Fruit fly (Drosophila melanogaster) whole organism, embryonic: ENCODE results near the gene Ran-like.
A peak's percentile ranks its signal among the peaks of the same experiment; 100 is the strongest.

Source experiments
- Antp ChIP-seq: fragments of 200-800 bp; sonication (Bioruptor generic); optimal IDR thresholded peaks from 3 replicates; lab custom pipeline; 2016; ENCODE audit warnings: missing biosample characterization, missing genetic modification characterization
- Atf-2 ChIP-seq: fragments of 200-800 bp; sonication (Bioruptor generic); optimal IDR thresholded peaks from 2 replicates; lab custom pipeline; 2016; ENCODE audit warnings: missing biosample characterization, missing genetic modification characterization
- C15 ChIP-seq: fragments of 200-800 bp; sonication (Bioruptor generic); IDR thresholded peaks from 3 replicates; pipeline ENCODE4 v1.3.6; 2022; ENCODE audit warnings: missing biosample characterization, missing genetic modification characterization
- CG10366 ChIP-seq: fragments of 200-800 bp; sonication (Bioruptor generic); IDR thresholded peaks from 2 replicates; pipeline ENCODE4 v1.3.6; 2022; ENCODE audit warnings: missing biosample characterization, missing genetic modification characterization
- CG11093 ChIP-seq: fragments of 200-800 bp; sonication (Bioruptor generic); IDR thresholded peaks from 3 replicates; pipeline ENCODE4 v1.3.6; 2022; ENCODE audit warnings: missing biosample characterization, missing genetic modification characterization
- CG11723 ChIP-seq: fragments of 200-800 bp; sonication (Bioruptor generic); optimal IDR thresholded peaks from 2 replicates; lab custom pipeline; 2017; ENCODE audit warnings: missing biosample characterization, mild to moderate bottlenecking, missing genetic modification characterization
- CG12071 ChIP-seq: fragments of 200-800 bp; sonication (Bioruptor generic); optimal IDR thresholded peaks from 3 replicates; lab custom pipeline; 2018; ENCODE audit warnings: missing biosample characterization, mild to moderate bottlenecking, missing genetic modification characterization
- CG12769 ChIP-seq: fragments of 200-800 bp; sonication (Bioruptor generic); optimal IDR thresholded peaks from 2 replicates; lab custom pipeline; 2019; ENCODE audit warnings: missing biosample characterization, mild to moderate bottlenecking, missing genetic modification characterization, moderate library complexity
- CG13296 ChIP-seq: fragments of 200-800 bp; sonication (Bioruptor generic); optimal IDR thresholded peaks from 3 replicates; lab custom pipeline; 2018; ENCODE audit warnings: missing biosample characterization, mild to moderate bottlenecking, missing genetic modification characterization
- CG15073 ChIP-seq: fragments of 200-800 bp; sonication (Bioruptor generic); optimal IDR thresholded peaks from 2 replicates; lab custom pipeline; 2016; ENCODE audit warnings: missing biosample characterization, missing genetic modification characterization
- CG18599 ChIP-seq: fragments of 200-800 bp; sonication (Bioruptor generic); optimal IDR thresholded peaks from 3 replicates; lab custom pipeline; 2017; ENCODE audit warnings: missing biosample characterization, missing genetic modification characterization, mild to moderate bottlenecking, moderate library complexity, missing genetic modification reagents
- CG30020 ChIP-seq: fragments of 200-800 bp; optimal IDR thresholded peaks from 2 replicates; lab custom pipeline; 2019; ENCODE audit warnings: missing biosample characterization, mild to moderate bottlenecking, missing genetic modification characterization, moderate library complexity
- CG32532 ChIP-seq: fragments of 200-800 bp; sonication (Bioruptor generic); IDR thresholded peaks from 2 replicates; pipeline ENCODE4 v1.3.6; 2022; ENCODE audit warnings: missing biosample characterization, missing genetic modification characterization
- CG32767 ChIP-seq: fragments of 200-800 bp; sonication (Bioruptor generic); IDR thresholded peaks from 2 replicates; pipeline ENCODE4 v1.3.6; 2022; ENCODE audit warnings: missing biosample characterization, missing genetic modification characterization
- CG42726 ChIP-seq: fragments of 200-800 bp; sonication (Bioruptor generic); IDR thresholded peaks from 2 replicates; pipeline ENCODE4 v1.3.6; 2022; ENCODE audit warnings: missing biosample characterization, missing genetic modification characterization; ENCODE audit not compliant: partially characterized antibody
- CG4617 ChIP-seq: fragments of 200-800 bp; sonication (Bioruptor generic); optimal IDR thresholded peaks from 3 replicates; lab custom pipeline; 2016; ENCODE audit warnings: missing biosample characterization, missing genetic modification characterization, borderline replicate concordance
- CG6854 ChIP-seq: fragments of 200-800 bp; sonication (Bioruptor generic); optimal IDR thresholded peaks from 3 replicates; lab custom pipeline; 2017; ENCODE audit warnings: missing biosample characterization, mild to moderate bottlenecking, missing genetic modification characterization
- CG8388 ChIP-seq: fragments of 200-800 bp; sonication (Bioruptor generic); optimal IDR thresholded peaks from 2 replicates; lab custom pipeline; 2019; ENCODE audit warnings: missing biosample characterization, mild to moderate bottlenecking, missing genetic modification characterization, moderate library complexity
- CG9437 ChIP-seq: fragments of 200-800 bp; sonication (Bioruptor generic); optimal IDR thresholded peaks from 2 replicates; lab custom pipeline; 2018; ENCODE audit warnings: missing biosample characterization, mild to moderate bottlenecking, missing genetic modification characterization
- CG9609 ChIP-seq: fragments of 200-800 bp; sonication (Bioruptor generic); optimal IDR thresholded peaks from 3 replicates; lab custom pipeline; 2016; ENCODE audit warnings: missing biosample characterization, missing genetic modification characterization
- Dip3 ChIP-seq: fragments of 200-800 bp; sonication (Bioruptor generic); optimal IDR thresholded peaks from 3 replicates; lab custom pipeline; 2016; ENCODE audit warnings: missing biosample characterization, missing genetic modification characterization
- E2f2 ChIP-seq: fragments of 200-800 bp; sonication (Bioruptor generic); IDR thresholded peaks from 2 replicates; pipeline ENCODE4 v1.3.6; 2022; ENCODE audit warnings: missing biosample characterization, missing genetic modification characterization
- Hey ChIP-seq: fragments of 200-800 bp; sonication (Bioruptor generic); optimal IDR thresholded peaks from 3 replicates; lab custom pipeline; 2018; ENCODE audit warnings: missing biosample characterization, mild to moderate bottlenecking, missing genetic modification characterization
- Hr3 ChIP-seq: fragments of 200-800 bp; sonication (Bioruptor generic); optimal IDR thresholded peaks from 3 replicates; lab custom pipeline; 2016; ENCODE audit warnings: missing biosample characterization, missing genetic modification characterization
- Lim3 ChIP-seq: fragments of 200-800 bp; sonication (Bioruptor generic); IDR thresholded peaks from 2 replicates; pipeline ENCODE4 v1.3.6; 2022; ENCODE audit warnings: missing biosample characterization, missing genetic modification characterization
- Med ChIP-seq: fragments of 200-800 bp; sonication (Bioruptor generic); peaks from one replicate; lab custom pipeline; 2016; ENCODE audit warnings: missing biosample characterization, missing genetic modification characterization, mild to moderate bottlenecking, inconsistent platforms, moderate library complexity
- az2 ChIP-seq: fragments of 200-800 bp; sonication (Bioruptor generic); optimal IDR thresholded peaks from 3 replicates; lab custom pipeline; 2016; ENCODE audit warnings: missing biosample characterization, missing genetic modification characterization
- caup ChIP-seq: fragments of 200-800 bp; sonication (Bioruptor generic); optimal IDR thresholded peaks from 3 replicates; lab custom pipeline; 2017; ENCODE audit warnings: missing biosample characterization, mild to moderate bottlenecking, missing genetic modification characterization, moderate library complexity; ENCODE audit not compliant: severe bottlenecking
- crol ChIP-seq: fragments of 200-800 bp; sonication (Bioruptor generic); IDR thresholded peaks from 2 replicates; pipeline ENCODE4 v1.3.6; 2022; ENCODE audit warnings: missing biosample characterization, missing genetic modification characterization
- cwo ChIP-seq: fragments of 200-800 bp; sonication (Bioruptor generic); optimal IDR thresholded peaks from 3 replicates; lab custom pipeline; 2017; ENCODE audit warnings: missing biosample characterization, missing genetic modification characterization, mild to moderate bottlenecking, moderate library complexity, missing genetic modification reagents
- disco-r ChIP-seq: fragments of 200-800 bp; sonication (Bioruptor generic); optimal IDR thresholded peaks from 2 replicates; lab custom pipeline; 2016; ENCODE audit warnings: missing biosample characterization, missing genetic modification characterization
- exex ChIP-seq: fragments of 200-800 bp; sonication (Bioruptor generic); optimal IDR thresholded peaks from 4 replicates; lab custom pipeline; 2018; ENCODE audit warnings: missing biosample characterization, mild to moderate bottlenecking, missing genetic modification characterization, moderate library complexity
- gem ChIP-seq: fragments of 200-800 bp; sonication (Bioruptor generic); optimal IDR thresholded peaks from 2 replicates; lab custom pipeline; 2019; ENCODE audit warnings: missing biosample characterization, mild to moderate bottlenecking, missing genetic modification characterization, moderate library complexity
- gfzf ChIP-seq: fragments of 200-800 bp; sonication (Bioruptor generic); optimal IDR thresholded peaks from 2 replicates; lab custom pipeline; 2016; ENCODE audit warnings: missing biosample characterization, mild to moderate bottlenecking, missing genetic modification characterization, moderate library complexity
- hkb ChIP-seq, 2 experiments: fragments of 200-800 bp in 1 of 2; fragments of >200 bp in 1 of 2; sonication (Bioruptor generic) in 1 of 2; IDR thresholded peaks in 1 of 2; optimal IDR thresholded peaks in 1 of 2; 2 replicates each; pipeline versions ENCODE4 v1.3.6 to Lab custom; 2017 to 2022; ENCODE audit warnings: missing biosample characterization in 1 of 2, missing genetic modification characterization in 1 of 2
- lab ChIP-seq: fragments of 200-800 bp; sonication (Bioruptor generic); optimal IDR thresholded peaks from 3 replicates; lab custom pipeline; 2017; ENCODE audit warnings: missing biosample characterization, missing genetic modification characterization, mild to moderate bottlenecking, moderate library complexity, missing genetic modification reagents
- lov ChIP-seq, 2 experiments: fragments of 200-800 bp in 1 of 2; fragments of >200 bp in 1 of 2; sonication (Bioruptor generic) in 1 of 2; IDR thresholded peaks in 1 of 2; optimal IDR thresholded peaks in 1 of 2; 2 replicates in 1 of 2; 3 replicates in 1 of 2; pipeline versions ENCODE4 v1.3.6 to Lab custom; 2017 to 2022; ENCODE audit warnings: missing biosample characterization in 1 of 2, missing genetic modification characterization in 1 of 2
- pho ChIP-seq: fragments of 200-800 bp; sonication (Bioruptor generic); optimal IDR thresholded peaks from 2 replicates; lab custom pipeline; 2016; ENCODE audit warnings: missing biosample characterization, missing genetic modification characterization
- row ChIP-seq: fragments of 200-800 bp; sonication (Bioruptor generic); IDR thresholded peaks from 3 replicates; pipeline ENCODE4 v1.3.6; 2022; ENCODE audit warnings: missing biosample characterization, missing genetic modification characterization
- seq ChIP-seq: fragments of 200-800 bp; sonication (Bioruptor generic); IDR thresholded peaks from 2 replicates; pipeline ENCODE4 v1.3.6; 2022; ENCODE audit warnings: missing biosample characterization, missing genetic modification characterization
- sima ChIP-seq: fragments of 200-800 bp; sonication (Bioruptor generic); optimal IDR thresholded peaks from 2 replicates; lab custom pipeline; 2016; ENCODE audit warnings: missing biosample characterization, missing genetic modification characterization
- sisA ChIP-seq: fragments of 200-800 bp; sonication (Bioruptor generic); IDR thresholded peaks from 2 replicates; pipeline ENCODE4 v1.3.6; 2022; ENCODE audit warnings: missing biosample characterization, missing genetic modification characterization
- ssp ChIP-seq: fragments of 200-800 bp; sonication (Bioruptor generic); IDR thresholded peaks from 2 replicates; pipeline ENCODE4 v1.3.6; 2022; ENCODE audit warnings: missing biosample characterization, missing genetic modification characterization
- stc ChIP-seq: fragments of 200-800 bp; sonication (Bioruptor generic); IDR thresholded peaks from 2 replicates; pipeline ENCODE4 v1.3.6; 2022; ENCODE audit warnings: missing biosample characterization, missing genetic modification characterization
- toy ChIP-seq: fragments of 200-800 bp; sonication (Bioruptor generic); IDR thresholded peaks from 2 replicates; pipeline ENCODE4 v1.3.6; 2022; ENCODE audit warnings: missing biosample characterization, missing genetic modification characterization
- trem ChIP-seq: fragments of 200-800 bp; optimal IDR thresholded peaks from 3 replicates; lab custom pipeline; 2019; ENCODE audit warnings: missing biosample characterization, mild to moderate bottlenecking, missing genetic modification characterization, moderate library complexity
- tup ChIP-seq: fragments of 200-800 bp; sonication (Bioruptor generic); optimal IDR thresholded peaks from 2 replicates; lab custom pipeline; 2016; ENCODE audit warnings: missing biosample characterization, mild to moderate bottlenecking, missing genetic modification characterization, moderate library complexity
- unc-4 ChIP-seq: fragments of 200-800 bp; sonication (Bioruptor generic); IDR thresholded peaks from 2 replicates; pipeline ENCODE4 v1.3.6; 2022; ENCODE audit warnings: missing biosample characterization, missing genetic modification characterization; ENCODE audit not compliant: partially characterized antibody
- usp ChIP-seq: fragments of >200 bp; optimal IDR thresholded peaks from 2 replicates; lab custom pipeline; 2017; ENCODE audit warnings: missing biosample characterization, missing genetic modification characterization
- wek ChIP-seq: fragments of 200-800 bp; sonication (Bioruptor generic); optimal IDR thresholded peaks from 3 replicates; lab custom pipeline; 2018; ENCODE audit warnings: missing biosample characterization, mild to moderate bottlenecking, missing genetic modification characterization, moderate library complexity
- zfh1 ChIP-seq: fragments of 200-800 bp; sonication (Bioruptor generic); IDR thresholded peaks from 3 replicates; pipeline ENCODE4 v1.3.6; 2022; ENCODE audit warnings: missing biosample characterization, missing genetic modification characterization

Gene Ran-like

DNA sequence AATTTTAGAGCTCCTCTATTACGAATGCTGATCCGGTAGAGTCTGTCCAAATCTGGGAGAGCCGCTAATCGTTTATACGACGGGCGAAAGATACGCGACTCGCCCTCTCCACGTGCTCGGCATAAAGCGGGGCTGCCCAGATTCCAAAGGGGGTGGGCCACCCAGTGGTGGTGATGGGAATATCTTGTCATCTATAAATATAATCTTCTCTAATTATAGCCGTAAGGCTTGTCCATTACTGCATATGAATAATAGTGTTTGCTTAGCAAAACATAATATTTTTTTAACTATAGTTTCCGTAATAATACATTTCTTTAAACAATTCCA lies 16.4 kb upstream of the Ran-like start (continued):
- no peak for TF ChIP-seq az2 (GFP tag; lab: Kevin White, UChicago)
- TF ChIP-seq Atf-2 (GFP tag; lab: Kevin White, UChicago), result no peak
- TF ChIP-seq CG8388 (GFP tag; lab: Kevin White, UChicago), result no peak
- TF ChIP-seq exex (tag; lab: Kevin White, UChicago), result peak; percentile 77
- peak; percentile 69 for TF ChIP-seq cwo (GFP tag; lab: Kevin White, UChicago)
- no peak for TF ChIP-seq unc-4 (GFP tag; lab: Robert Waterston, UW)
- TF ChIP-seq CG11093 (GFP tag; lab: Robert Waterston, UW), result no peak
- TF ChIP-seq tup (GFP tag; lab: Kevin White, UChicago), result no peak
- no peak for TF ChIP-seq CG9437 (GFP tag; lab: Kevin White, UChicago)
- peak; percentile 10 for TF ChIP-seq CG6854
- no peak for TF ChIP-seq toy
- TF ChIP-seq Med (GFP tag; lab: Kevin White, UChicago), result peak; percentile 29
- peak; percentile 14 for TF ChIP-seq CG12769 (tag; lab: Kevin White, UChicago)
- TF ChIP-seq lov (optimal IDR thresholded peaks at IDR 0.05; lab: Kevin White, UChicago), result no peak
- TF ChIP-seq lov (GFP tag; IDR thresholded peaks at IDR 0.05; lab: Robert Waterston, UW), result no peak
- TF ChIP-seq crol (GFP tag; lab: Robert Waterston, UW), result no peak
- no peak for TF ChIP-seq seq (GFP tag; lab: Robert Waterston, UW)
- no peak for TF ChIP-seq CG30020
- TF ChIP-seq Antp (GFP tag; lab: Kevin White, UChicago), result no peak
- peak; percentile 21; the same call in 1 of the 2 replicates for TF ChIP-seq CG32532 (GFP tag; lab: Robert Waterston, UW)
- no peak for TF ChIP-seq C15
- TF ChIP-seq CG4617 (GFP tag; lab: Kevin White, UChicago), result no peak
- no peak for TF ChIP-seq sisA (GFP tag; lab: Robert Waterston, UW)
- TF ChIP-seq row (GFP tag; lab: Robert Waterston, UW), result 0 out of 3 replicates have a peak, but pooled peaks have one; percentile 7
- no peak for TF ChIP-seq CG9609 (GFP tag; lab: Kevin White, UChicago)
- no peak for TF ChIP-seq E2f2 (GFP tag; lab: Robert Waterston, UW)
- TF ChIP-seq CG12071 (GFP tag; lab: Kevin White, UChicago), result no peak
- 0 out of 2 replicates have a peak, but pooled peaks have one; percentile 36 for TF ChIP-seq CG42726 (GFP tag; lab: Robert Waterston, UW)
- no peak for TF ChIP-seq usp (GFP tag; lab: Kevin White, UChicago)
- TF ChIP-seq CG11723 (GFP tag; lab: Kevin White, UChicago), result no peak
- peak; percentile 3 for TF ChIP-seq CG13296 (GFP tag; lab: Kevin White, UChicago)
- TF ChIP-seq hkb (optimal IDR thresholded peaks at IDR 0.05; lab: Kevin White, UChicago), result no peak
- TF ChIP-seq hkb (GFP tag; IDR thresholded peaks at IDR 0.05; lab: Robert Waterston, UW), result no peak
- no peak for TF ChIP-seq Hey (tag; lab: Kevin White, UChicago)
- TF ChIP-seq stc, result 0 out of 2 replicates have a peak, but pooled peaks have one; percentile 15
- no peak for TF ChIP-seq sima (GFP tag; lab: Kevin White, UChicago)
- TF ChIP-seq gem (tag; lab: Kevin White, UChicago), result peak; percentile 6
- no peak for TF ChIP-seq Lim3 (GFP tag; lab: Robert Waterston, UW)
- TF ChIP-seq CG15073 (GFP tag; lab: Kevin White, UChicago), result no peak
- TF ChIP-seq caup (GFP tag; lab: Kevin White, UChicago), result no peak
- no peak for TF ChIP-seq wek (GFP tag; lab: Kevin White, UChicago)
- no peak for TF ChIP-seq pho (GFP tag; lab: Kevin White, UChicago)
- no peak for TF ChIP-seq trem
- no peak for TF ChIP-seq ssp (GFP tag; lab: Robert Waterston, UW)
- TF ChIP-seq disco-r, result no peak
- TF ChIP-seq CG10366, result no peak
- TF ChIP-seq lab (GFP tag; lab: Kevin White, UChicago), result no peak
- TF ChIP-seq zfh1, result no peak
- no peak for TF ChIP-seq Dip3 (GFP tag; lab: Kevin White, UChicago)
- TF ChIP-seq CG18599 (GFP tag; lab: Kevin White, UChicago), result peak; percentile 34
- no peak for TF ChIP-seq gfzf (GFP tag; lab: Kevin White, UChicago)
- TF ChIP-seq Hr3 (GFP tag; lab: Kevin White, UChicago), result no peak
- TF ChIP-seq CG32767, result no peak
